Fruit fly (Drosophila melanogaster) whole organism, embryonic: ENCODE measurements around the gene sni.

Source experiments
- CG12659 ChIP-seq: fragments of 200-800 bp; sonication (Bioruptor generic); optimal IDR thresholded peaks from 3 replicates; lab custom pipeline; 2017; ENCODE audit warnings: mild to moderate bottlenecking, missing biosample characterization, missing genetic modification reagents, missing genetic modification characterization
- CG14710 ChIP-seq: fragments of 200-800 bp; sonication (Bioruptor generic); optimal IDR thresholded peaks from 3 replicates; lab custom pipeline; 2019; ENCODE audit warnings: missing biosample characterization, mild to moderate bottlenecking, missing genetic modification characterization, moderate library complexity
- CG1529 ChIP-seq: fragments of 200-800 bp; sonication (Bioruptor generic); optimal IDR thresholded peaks from 3 replicates; lab custom pipeline; 2018; ENCODE audit warnings: missing biosample characterization, missing genetic modification characterization
- CG16813 ChIP-seq: fragments of 200-800 bp; sonication (Bioruptor generic); IDR thresholded peaks from 3 replicates; pipeline ENCODE4 v1.3.6; 2022; ENCODE audit warnings: missing biosample characterization, missing genetic modification characterization; ENCODE audit not compliant: partially characterized antibody
- CG16863 ChIP-seq: fragments of 200-800 bp; sonication (Bioruptor generic); optimal IDR thresholded peaks from 3 replicates; lab custom pipeline; 2016; ENCODE audit warnings: missing biosample characterization, missing genetic modification characterization
- CG17186 ChIP-seq: fragments of 200-800 bp; sonication (Bioruptor generic); optimal IDR thresholded peaks from 3 replicates; lab custom pipeline; 2017; ENCODE audit warnings: missing biosample characterization, missing genetic modification reagents, missing genetic modification characterization
- CG17802 ChIP-seq: fragments of 200-800 bp; sonication (Bioruptor generic); optimal IDR thresholded peaks from 2 replicates; lab custom pipeline; 2018; ENCODE audit warnings: missing biosample characterization, mild to moderate bottlenecking, missing genetic modification characterization, moderate library complexity
- CG2116 ChIP-seq: fragments of 200-800 bp; sonication (Bioruptor generic); optimal IDR thresholded peaks from 3 replicates; lab custom pipeline; 2018; ENCODE audit warnings: missing biosample characterization, mild to moderate bottlenecking, missing genetic modification characterization
- CG2129 ChIP-seq: fragments of 200-800 bp; sonication (Bioruptor generic); IDR thresholded peaks from 2 replicates; pipeline ENCODE4 v1.3.6; 2022; ENCODE audit warnings: missing biosample characterization, missing genetic modification characterization; ENCODE audit not compliant: partially characterized antibody
- CG2875 ChIP-seq: fragments of 200-800 bp; sonication (Bioruptor generic); optimal IDR thresholded peaks from 2 replicates; lab custom pipeline; 2017; ENCODE audit warnings: missing biosample characterization, mild to moderate bottlenecking, missing genetic modification characterization, missing genetic modification reagents
- CG31365 ChIP-seq: fragments of 200-800 bp; sonication (Bioruptor generic); optimal IDR thresholded peaks from 2 replicates; lab custom pipeline; 2018; ENCODE audit warnings: missing biosample characterization, mild to moderate bottlenecking, missing genetic modification characterization
- CG34224 ChIP-seq: fragments of 200-800 bp; sonication (Bioruptor generic); IDR thresholded peaks from 3 replicates; pipeline ENCODE4 v1.3.6; 2022; ENCODE audit warnings: missing biosample characterization, missing genetic modification characterization; ENCODE audit not compliant: partially characterized antibody
- CG7963 ChIP-seq: fragments of 200-800 bp; sonication (Bioruptor generic); IDR thresholded peaks from 3 replicates; pipeline ENCODE4 v1.3.6; 2022; ENCODE audit warnings: missing biosample characterization, missing genetic modification characterization; ENCODE audit not compliant: partially characterized antibody
- CG8359 ChIP-seq: fragments of 200-800 bp; sonication (Bioruptor generic); optimal IDR thresholded peaks from 2 replicates; lab custom pipeline; 2017; ENCODE audit warnings: missing biosample characterization, mild to moderate bottlenecking, missing genetic modification characterization, borderline replicate concordance
- D19A ChIP-seq: fragments of 200-800 bp; optimal IDR thresholded peaks from 3 replicates; lab custom pipeline; 2019; ENCODE audit warnings: missing biosample characterization, mild to moderate bottlenecking, missing genetic modification characterization, moderate library complexity
- Deaf1 ChIP-seq: fragments of 200-800 bp; optimal IDR thresholded peaks from 3 replicates; lab custom pipeline; 2019; ENCODE audit warnings: missing biosample characterization, mild to moderate bottlenecking, missing genetic modification characterization, moderate library complexity
- Dp ChIP-seq: fragments of 200-800 bp; sonication (Bioruptor generic); optimal IDR thresholded peaks from 2 replicates; lab custom pipeline; 2018; ENCODE audit warnings: missing biosample characterization, mild to moderate bottlenecking, missing genetic modification characterization, moderate library complexity
- E2f2 ChIP-seq: fragments of 200-800 bp; sonication (Bioruptor generic); IDR thresholded peaks from 2 replicates; pipeline ENCODE4 v1.3.6; 2022; ENCODE audit warnings: missing biosample characterization, missing genetic modification characterization
- Elba2 ChIP-seq: fragments of 200-800 bp; sonication (Bioruptor generic); optimal IDR thresholded peaks from 3 replicates; lab custom pipeline; 2016; ENCODE audit warnings: missing biosample characterization, missing genetic modification characterization
- Fer1 ChIP-seq: fragments of 200-800 bp; sonication (Bioruptor generic); optimal IDR thresholded peaks from 2 replicates; lab custom pipeline; 2017; ENCODE audit warnings: missing biosample characterization, mild to moderate bottlenecking, missing genetic modification characterization
- Gsc ChIP-seq: fragments of 200-800 bp; sonication (Bioruptor generic); IDR thresholded peaks from 2 replicates; pipeline ENCODE4 v1.3.6; 2022; ENCODE audit warnings: missing biosample characterization, missing genetic modification characterization
- HLH4C ChIP-seq: fragments of 200-800 bp; sonication (Bioruptor generic); IDR thresholded peaks from 3 replicates; pipeline ENCODE4 v1.3.6; 2022; ENCODE audit warnings: missing biosample characterization, missing genetic modification characterization; ENCODE audit not compliant: partially characterized antibody
- Hmr ChIP-seq: fragments of 200-800 bp; sonication (Bioruptor generic); optimal IDR thresholded peaks from 3 replicates; lab custom pipeline; 2017; ENCODE audit warnings: mild to moderate bottlenecking, missing biosample characterization, missing genetic modification reagents, missing genetic modification characterization
- Hmx ChIP-seq: fragments of 200-800 bp; sonication (Bioruptor generic); optimal IDR thresholded peaks from 2 replicates; lab custom pipeline; 2016; ENCODE audit warnings: missing biosample characterization, missing genetic modification characterization
- Max ChIP-seq: fragments of 200-800 bp; sonication (Bioruptor generic); optimal IDR thresholded peaks from 2 replicates; lab custom pipeline; 2016; ENCODE audit warnings: missing biosample characterization, mild to moderate bottlenecking, missing genetic modification characterization
- NC2β ChIP-seq: fragments of 200-800 bp; sonication (Bioruptor generic); optimal IDR thresholded peaks from 2 replicates; lab custom pipeline; 2016; ENCODE audit warnings: missing biosample characterization, missing genetic modification characterization
- Opbp ChIP-seq: fragments of 200-800 bp; sonication (Bioruptor generic); IDR thresholded peaks from 3 replicates; pipeline ENCODE4 v1.3.6; 2022; ENCODE audit warnings: missing biosample characterization, missing genetic modification characterization; ENCODE audit not compliant: partially characterized antibody
- Rx ChIP-seq: fragments of 200-800 bp; sonication (Bioruptor generic); IDR thresholded peaks from 2 replicates; pipeline ENCODE4 v1.3.6; 2022; ENCODE audit warnings: missing biosample characterization, missing genetic modification characterization
- Scr ChIP-seq: fragments of 200-800 bp; sonication (Bioruptor generic); IDR thresholded peaks from 2 replicates; pipeline ENCODE4 v1.3.6; 2022; ENCODE audit warnings: missing biosample characterization, missing genetic modification characterization; ENCODE audit not compliant: partially characterized antibody
- TFAM ChIP-seq: fragments of 200-800 bp; sonication (Bioruptor generic); optimal IDR thresholded peaks from 2 replicates; lab custom pipeline; 2017; ENCODE audit warnings: missing biosample characterization, missing genetic modification characterization, inconsistent platforms
- ato ChIP-seq: fragments of 200-800 bp; sonication (Bioruptor generic); IDR thresholded peaks from 2 replicates; pipeline ENCODE4 v1.3.6; 2022; ENCODE audit warnings: missing biosample characterization, missing genetic modification characterization; ENCODE audit not compliant: partially characterized antibody
- dati ChIP-seq: fragments of 200-800 bp; sonication (Bioruptor generic); IDR thresholded peaks from 2 replicates; pipeline ENCODE4 v1.3.6; 2022; ENCODE audit warnings: missing biosample characterization, missing genetic modification characterization
- dmrt99B ChIP-seq: fragments of 200-800 bp; sonication (Bioruptor generic); optimal IDR thresholded peaks from 2 replicates; lab custom pipeline; 2018; ENCODE audit warnings: missing biosample characterization, mild to moderate bottlenecking, missing genetic modification characterization, moderate library complexity
- eyg ChIP-seq: fragments of 200-800 bp; sonication (Bioruptor generic); optimal IDR thresholded peaks from 3 replicates; lab custom pipeline; 2016; ENCODE audit warnings: missing biosample characterization, missing genetic modification characterization
- fd102C ChIP-seq: fragments of 200-800 bp; sonication (Bioruptor generic); optimal IDR thresholded peaks from 2 replicates; lab custom pipeline; 2018; ENCODE audit warnings: missing biosample characterization, mild to moderate bottlenecking, missing genetic modification characterization, moderate library complexity
- gcm ChIP-seq: fragments of 200-800 bp; sonication (Bioruptor generic); optimal IDR thresholded peaks from 2 replicates; lab custom pipeline; 2019; ENCODE audit warnings: missing biosample characterization, mild to moderate bottlenecking, missing genetic modification characterization, moderate library complexity
- gt ChIP-seq: fragments of 200-800 bp; sonication (Bioruptor generic); IDR thresholded peaks from 2 replicates; pipeline ENCODE4 v1.3.6; 2022; ENCODE audit warnings: missing biosample characterization, missing genetic modification characterization
- hbn ChIP-seq: fragments of 200-800 bp; sonication (Bioruptor generic); IDR thresholded peaks from 2 replicates; pipeline ENCODE4 v1.3.6; 2022; ENCODE audit warnings: missing biosample characterization, missing genetic modification characterization; ENCODE audit not compliant: partially characterized antibody
- jing ChIP-seq: fragments of 200-800 bp; sonication (Bioruptor generic); optimal IDR thresholded peaks from 2 replicates; lab custom pipeline; 2018; ENCODE audit warnings: missing biosample characterization, mild to moderate bottlenecking, missing genetic modification characterization
- lov ChIP-seq, 2 experiments: fragments of 200-800 bp in 1 of 2; fragments of >200 bp in 1 of 2; sonication (Bioruptor generic) in 1 of 2; IDR thresholded peaks in 1 of 2; optimal IDR thresholded peaks in 1 of 2; 2 replicates in 1 of 2; 3 replicates in 1 of 2; pipeline versions ENCODE4 v1.3.6 to Lab custom; 2017 to 2022; ENCODE audit warnings: missing biosample characterization in 1 of 2, missing genetic modification characterization in 1 of 2
- maf-S ChIP-seq: fragments of 200-800 bp; sonication (Bioruptor generic); optimal IDR thresholded peaks from 2 replicates; lab custom pipeline; 2016; ENCODE audit warnings: missing biosample characterization, missing genetic modification characterization
- mam ChIP-seq: fragments of 200-800 bp; sonication (Bioruptor generic); optimal IDR thresholded peaks from 3 replicates; lab custom pipeline; 2016; ENCODE audit warnings: missing biosample characterization, missing genetic modification characterization
- nerfin-2 ChIP-seq: fragments of 200-800 bp; sonication (Bioruptor generic); IDR thresholded peaks from 2 replicates; pipeline ENCODE4 v1.3.6; 2022; ENCODE audit warnings: missing biosample characterization, missing genetic modification characterization; ENCODE audit not compliant: partially characterized antibody
- pan ChIP-seq, 4 experiments: fragments of >200 bp in 3 of 4; fragments of 200-800 bp in 1 of 4; sonication (Bioruptor generic) in 1 of 4; optimal IDR thresholded peaks in 3 of 4; IDR thresholded peaks in 1 of 4; 2 replicates each; pipeline versions ENCODE4 v1.3.6 to Lab custom; 2017 to 2022; ENCODE audit warnings: missing biosample characterization in 2 of 4, missing genetic modification characterization in 2 of 4, mixed read lengths in 1 of 4
- sens-2 ChIP-seq: fragments of 200-800 bp; sonication (Bioruptor generic); IDR thresholded peaks from 2 replicates; pipeline ENCODE4 v1.3.6; 2022; ENCODE audit warnings: missing biosample characterization, missing genetic modification characterization
- seq ChIP-seq: fragments of 200-800 bp; sonication (Bioruptor generic); IDR thresholded peaks from 2 replicates; pipeline ENCODE4 v1.3.6; 2022; ENCODE audit warnings: missing biosample characterization, missing genetic modification characterization
- sim ChIP-seq: fragments of 200-800 bp; sonication (Bioruptor generic); IDR thresholded peaks from 2 replicates; pipeline ENCODE4 v1.3.6; 2022; ENCODE audit warnings: missing biosample characterization, missing genetic modification characterization
- slou ChIP-seq: fragments of 200-800 bp; sonication (Bioruptor generic); optimal IDR thresholded peaks from 3 replicates; lab custom pipeline; 2016; ENCODE audit warnings: missing biosample characterization, missing genetic modification characterization
- tup ChIP-seq: fragments of 200-800 bp; sonication (Bioruptor generic); optimal IDR thresholded peaks from 2 replicates; lab custom pipeline; 2016; ENCODE audit warnings: missing biosample characterization, mild to moderate bottlenecking, missing genetic modification characterization, moderate library complexity

sni gene

DNA sequence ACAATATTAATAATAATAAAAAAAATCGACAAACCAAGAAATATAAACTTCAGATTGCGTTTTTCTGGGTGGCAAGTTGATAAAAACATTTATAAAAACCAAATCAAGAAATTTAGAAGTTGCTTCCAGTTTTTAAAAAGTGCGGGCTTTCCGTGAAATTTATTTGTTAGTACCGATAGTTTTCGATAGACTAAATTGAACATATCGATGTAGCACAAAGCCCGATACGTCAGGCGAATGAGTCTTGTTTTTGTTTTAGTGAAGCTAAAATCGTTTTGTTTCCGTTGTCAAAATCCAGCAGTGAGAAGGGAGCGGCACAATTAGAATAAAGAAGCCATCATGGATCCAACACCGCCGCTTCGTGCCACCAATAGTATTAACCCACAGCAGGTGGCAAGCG lies 3.4 kb downstream of the sni start, which contains the start of gene CG2147 (continued):
- TF ChIP-seq Gsc (GFP tag; lab: Robert Waterston, UW) (no peak), dmrt99B (tag; lab: Kevin White, UChicago) (no peak), dati (no peak), HLH4C (peak; percentile 81), pan (optimal IDR thresholded peaks at IDR 0.05; lab: Kevin White, UChicago) (no peak), pan (GFP tag; optimal IDR thresholded peaks at IDR 0.05 in 1 of 2, IDR thresholded peaks at IDR 0.05 in 1 of 2) (no peak), CG8359 (GFP tag; lab: Kevin White, UChicago) (no peak), hbn (GFP tag; lab: Robert Waterston, UW) (peak; percentile 84), CG14710 (tag; lab: Kevin White, UChicago) (peak; percentile 10), Deaf1 (tag; lab: Kevin White, UChicago) (no peak), CG16813 (GFP tag; lab: Robert Waterston, UW) (peak; percentile 72), slou (GFP tag; lab: Kevin White, UChicago) (no peak), CG17802 (no peak), Elba2 (GFP tag; lab: Kevin White, UChicago) (no peak), CG2129 (GFP tag; lab: Robert Waterston, UW) (peak; percentile 29; the same call in 1 of the 2 replicates), Opbp (GFP tag; lab: Robert Waterston, UW) (peak; percentile 79), CG2116 (GFP tag; lab: Kevin White, UChicago) (peak; percentile 65), tup (GFP tag; lab: Kevin White, UChicago) (no peak), sens-2 (GFP tag; lab: Robert Waterston, UW) (no peak), fd102C (GFP tag; lab: Kevin White, UChicago) (no peak), Hmr (no peak), Max (GFP tag; lab: Kevin White, UChicago) (no peak), TFAM (GFP tag; lab: Kevin White, UChicago) (no peak), ato (GFP tag; lab: Robert Waterston, UW) (peak; percentile 68), CG34224 (GFP tag; lab: Robert Waterston, UW) (peak; percentile 91), sim (GFP tag; lab: Robert Waterston, UW) (no peak), jing (no peak), Dp (peak; percentile 86), CG1529 (GFP tag; lab: Kevin White, UChicago) (no peak), mam (GFP tag; lab: Kevin White, UChicago) (no peak), D19A (tag; lab: Kevin White, UChicago) (no peak), gcm (no peak), Fer1 (GFP tag; lab: Kevin White, UChicago) (no peak), CG31365 (tag; lab: Kevin White, UChicago) (no peak), Scr (GFP tag; lab: Robert Waterston, UW) (peak; percentile 81), Rx (GFP tag; lab: Robert Waterston, UW) (no peak), seq (GFP tag; lab: Robert Waterston, UW) (no peak), CG2875 (GFP tag; lab: Kevin White, UChicago) (no peak), gt (GFP tag; lab: Robert Waterston, UW) (no peak), lov (optimal IDR thresholded peaks at IDR 0.05; lab: Kevin White, UChicago) (no peak), lov (GFP tag; IDR thresholded peaks at IDR 0.05; lab: Robert Waterston, UW) (no peak), CG17186 (GFP tag; lab: Kevin White, UChicago) (no peak), eyg (GFP tag; lab: Kevin White, UChicago) (no peak), CG16863 (no peak), maf-S (GFP tag; lab: Kevin White, UChicago) (no peak), E2f2 (GFP tag; lab: Robert Waterston, UW) (peak; percentile 92), CG7963 (peak; percentile 75), Hmx (GFP tag; lab: Kevin White, UChicago) (no peak), NC2β (no peak), nerfin-2 (peak; percentile 71), CG12659 (GFP tag; lab: Kevin White, UChicago) (peak; percentile 10)
